Comparison of ENCODE assay signal across 2 fruit fly cellular contexts in the genomic region with DNA sequence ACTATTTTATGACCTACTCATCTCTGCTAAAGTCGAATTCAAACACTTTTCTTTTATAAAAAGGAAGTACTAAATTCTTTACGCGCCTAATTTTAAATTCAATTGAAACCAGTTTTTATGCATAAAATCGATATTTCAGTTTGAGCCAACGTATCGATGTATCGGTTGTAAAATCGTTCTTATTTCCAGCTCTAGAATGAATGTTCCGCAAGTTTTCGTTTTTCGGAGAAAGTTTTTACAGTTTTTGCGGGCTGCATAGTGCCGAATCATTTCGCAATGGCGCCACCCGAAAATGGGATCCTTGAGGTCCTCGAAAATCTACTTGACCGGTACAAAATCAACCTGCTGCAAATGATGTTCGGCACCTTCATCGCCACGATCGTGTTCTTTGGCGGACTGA.
A peak's percentile ranks its signal among the peaks of the same experiment; 100 is the strongest.
TF ChIP-seq lines count a peak whose summit lies in the region.

A gene (plus strand): TSS at position 178 of the 400 bp plus-strand sequence.

- no peak for TF ChIP-seq CTCF in whole organism, embryonic (GFP tag; optimal IDR thresholded peaks at IDR 0.05; lab: Kevin White, UChicago)

TF ChIP-seq in whole organism, embryonic, 481 proteins besides CTCF, POLR2A, EP300 and RAD21 (continues in another document):
- no peak for TF ChIP-seq ewg (GFP tag; optimal IDR thresholded peaks at IDR 0.05; lab: Kevin White, UChicago)
- TF ChIP-seq HLH4C (GFP tag; IDR thresholded peaks at IDR 0.05; lab: Robert Waterston, UW; ENCODE audit: partially characterized antibody), result peak; percentile 78
- TF ChIP-seq amos (GFP tag; IDR thresholded peaks at IDR 0.05; lab: Robert Waterston, UW; ENCODE audit: partially characterized antibody), result peak; percentile 88
- no peak for TF ChIP-seq CG2202 (tag; optimal IDR thresholded peaks at IDR 0.05; lab: Kevin White, UChicago)
- peak; percentile 57 for TF ChIP-seq Med (GFP tag; lab: Kevin White, UChicago)
- peak; percentile 93 for TF ChIP-seq E2f2 (GFP tag; IDR thresholded peaks at IDR 0.05; lab: Robert Waterston, UW)
- TF ChIP-seq CG14014 (GFP tag; IDR thresholded peaks at IDR 0.05; lab: Robert Waterston, UW), result no peak
- peak; percentile 54 for TF ChIP-seq CG15514 (GFP tag; optimal IDR thresholded peaks at IDR 0.05; lab: Kevin White, UChicago)
- TF ChIP-seq Eip74EF (GFP tag; optimal IDR thresholded peaks at IDR 0.05; lab: Kevin White, UChicago), result no peak
- TF ChIP-seq CG3065 (GFP tag; optimal IDR thresholded peaks at IDR 0.05; lab: Kevin White, UChicago), result no peak
- TF ChIP-seq CG2116 (GFP tag; optimal IDR thresholded peaks at IDR 0.05; lab: Kevin White, UChicago), result peak; percentile 76
- no peak for TF ChIP-seq hth (optimal IDR thresholded peaks at IDR 0.05; lab: Kevin White, UChicago)
- TF ChIP-seq CoRest (tag; optimal IDR thresholded peaks at IDR 0.05; lab: Kevin White, UChicago), result peak; percentile 3
- peak; percentile 3 for TF ChIP-seq CG14710 (tag; optimal IDR thresholded peaks at IDR 0.05; lab: Kevin White, UChicago)
- peak; percentile 74 for TF ChIP-seq Meics (GFP tag; optimal IDR thresholded peaks at IDR 0.05; lab: Kevin White, UChicago)
- no peak for TF ChIP-seq Ravus (GFP tag; IDR thresholded peaks at IDR 0.05; lab: Robert Waterston, UW)
- peak; percentile 90 for TF ChIP-seq Doc3 (GFP tag; IDR thresholded peaks at IDR 0.05; lab: Robert Waterston, UW; ENCODE audit: partially characterized antibody)
- no peak for TF ChIP-seq btn (GFP tag; optimal IDR thresholded peaks at IDR 0.05; lab: Kevin White, UChicago)
- TF ChIP-seq CG6791 (GFP tag; IDR thresholded peaks at IDR 0.05; lab: Robert Waterston, UW; ENCODE audit: partially characterized antibody), result peak; percentile 93
- no peak for TF ChIP-seq Myb (GFP tag; optimal IDR thresholded peaks at IDR 0.05; lab: Kevin White, UChicago)
- peak; percentile 54; the same call in 2 of the 3 replicates for TF ChIP-seq hb (GFP tag; IDR thresholded peaks at IDR 0.05; lab: Robert Waterston, UW; ENCODE audit: partially characterized antibody)
- no peak for TF ChIP-seq tup (GFP tag; optimal IDR thresholded peaks at IDR 0.05; lab: Kevin White, UChicago)
- no peak for TF ChIP-seq MTF-1 (GFP tag; optimal IDR thresholded peaks at IDR 0.05; lab: Kevin White, UChicago; ENCODE audit: borderline replicate concordance)
- no peak for TF ChIP-seq zf30C (GFP tag; optimal IDR thresholded peaks at IDR 0.05; lab: Kevin White, UChicago)
- TF ChIP-seq CG2129 (GFP tag; IDR thresholded peaks at IDR 0.05; lab: Robert Waterston, UW; ENCODE audit: partially characterized antibody), result peak; percentile 79
- no peak for TF ChIP-seq CG12659 (GFP tag; optimal IDR thresholded peaks at IDR 0.05; lab: Kevin White, UChicago)
- no peak for TF ChIP-seq Lpt (GFP tag; optimal IDR thresholded peaks at IDR 0.05; lab: Kevin White, UChicago)
- TF ChIP-seq Hr78 (GFP tag; optimal IDR thresholded peaks at IDR 0.05; lab: Kevin White, UChicago), result no peak
- no peak for TF ChIP-seq tap (tag; optimal IDR thresholded peaks at IDR 0.05; lab: Kevin White, UChicago)
- no peak for TF ChIP-seq Kr (GFP tag; optimal IDR thresholded peaks at IDR 0.05; lab: Kevin White, UChicago)
- TF ChIP-seq CG8388 (GFP tag; optimal IDR thresholded peaks at IDR 0.05; lab: Kevin White, UChicago), result no peak
- no peak for TF ChIP-seq HLHmδ (GFP tag; optimal IDR thresholded peaks at IDR 0.05; lab: Kevin White, UChicago)
- peak; percentile 78 for TF ChIP-seq mld (GFP tag; IDR thresholded peaks at IDR 0.05; lab: Robert Waterston, UW; ENCODE audit: partially characterized antibody)
- no peak for TF ChIP-seq CG8359 (GFP tag; optimal IDR thresholded peaks at IDR 0.05; lab: Kevin White, UChicago; ENCODE audit: borderline replicate concordance)
- TF ChIP-seq repo (GFP tag; optimal IDR thresholded peaks at IDR 0.05; lab: Kevin White, UChicago), result no peak
- TF ChIP-seq Dip2 (GFP tag; IDR thresholded peaks at IDR 0.05; lab: Robert Waterston, UW), result no peak
- peak; percentile 83 for TF ChIP-seq Sry-δ (GFP tag; optimal IDR thresholded peaks at IDR 0.05; lab: Kevin White, UChicago)
- TF ChIP-seq CG17361 (GFP tag; IDR thresholded peaks at IDR 0.05; lab: Robert Waterston, UW), result no peak
- peak; percentile 77 for TF ChIP-seq CG3995 (GFP tag; optimal IDR thresholded peaks at IDR 0.05; lab: Kevin White, UChicago)
- no peak for TF ChIP-seq CG11085 (GFP tag; IDR thresholded peaks at IDR 0.05; lab: Robert Waterston, UW)
- TF ChIP-seq crol (GFP tag; IDR thresholded peaks at IDR 0.05; lab: Robert Waterston, UW), result no peak
- no peak for TF ChIP-seq CG7372 (GFP tag; IDR thresholded peaks at IDR 0.05; lab: Robert Waterston, UW)
- TF ChIP-seq org-1 (GFP tag; optimal IDR thresholded peaks at IDR 0.05; lab: Kevin White, UChicago), result no peak

TF ChIP-seq in whole organism, prepupa, 60 proteins besides CTCF, POLR2A, EP300 and RAD21:
- TF ChIP-seq Blimp-1 (GFP tag; optimal IDR thresholded peaks at IDR 0.05; lab: Kevin White, UChicago), result peak; percentile 14
- no peak for TF ChIP-seq dac (GFP tag; optimal IDR thresholded peaks at IDR 0.05; lab: Kevin White, UChicago)
